Fruit fly (Drosophila melanogaster): ENCODE results near the gene CecC.

Gene CecC

dm6 chr3R:30245739-30246589 lies 29.7 kb downstream of the CecC start:
- TF ChIP-seq CG15710 (tag; optimal IDR thresholded peaks at IDR 0.05) (peak; percentile 7), CG10348 (GFP tag; IDR thresholded peaks at IDR 0.05) (no peak), CG8159 (tag; optimal IDR thresholded peaks at IDR 0.05) (peak; percentile 13), Ets98B (GFP tag; IDR thresholded peaks at IDR 0.05) (no peak), CG17806 (tag; optimal IDR thresholded peaks at IDR 0.05) (no peak)

DNA sequence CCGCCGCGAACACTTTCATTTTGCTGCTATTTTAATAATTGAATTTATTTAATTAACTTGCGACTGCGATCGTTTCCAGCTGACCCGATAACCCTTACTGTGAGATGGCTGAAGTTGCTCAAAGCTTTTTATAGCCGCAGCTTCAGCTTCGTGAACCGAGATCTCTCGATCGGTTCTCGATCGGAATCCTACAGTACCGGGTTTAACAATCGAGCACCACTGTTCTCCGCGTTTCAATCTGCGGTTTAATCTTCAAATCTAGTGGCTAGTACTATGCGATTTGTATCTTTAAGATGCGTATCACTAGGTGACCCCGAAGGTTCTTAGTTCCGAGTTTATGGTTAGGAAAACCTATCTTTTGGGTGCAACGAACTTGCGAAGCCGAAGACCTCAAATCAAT lies 30.3 kb downstream of the CecC start, which contains the start of gene CG9733:
TSS of gene CG9733 (minus strand) at position 101 of the 400 bp plus-strand sequence.
- TF ChIP-seq gl (tag; optimal IDR thresholded peaks at IDR 0.05) (no peak), CG12605 (GFP tag; IDR thresholded peaks at IDR 0.05) (no peak), CG13204 (GFP tag; optimal IDR thresholded peaks at IDR 0.05) (no peak), CG34367 (tag; optimal IDR thresholded peaks at IDR 0.05) (no peak), D1 (tag; optimal IDR thresholded peaks at IDR 0.05) (no peak), fd96Ca (GFP tag; IDR thresholded peaks at IDR 0.05) (no peak), CG4496 (GFP tag; IDR thresholded peaks at IDR 0.05) (no peak), EcR (GFP tag; optimal IDR thresholded peaks at IDR 0.05) (no peak), CG8159 (tag; optimal IDR thresholded peaks at IDR 0.05) (no peak), CG32121 (GFP tag; IDR thresholded peaks at IDR 0.05) (no peak), Pif1A (GFP tag; optimal IDR thresholded peaks at IDR 0.05) (no peak), CG15710 (tag; optimal IDR thresholded peaks at IDR 0.05) (no peak), CG9948 (tag; optimal IDR thresholded peaks at IDR 0.05) (no peak), CG8301 (tag; optimal IDR thresholded peaks at IDR 0.05) (no peak), Ets98B (GFP tag; IDR thresholded peaks at IDR 0.05) (no peak), CG17806 (tag; optimal IDR thresholded peaks at IDR 0.05) (no peak), rn (GFP tag; IDR thresholded peaks at IDR 0.05) (no peak), Snoo (tag; optimal IDR thresholded peaks at IDR 0.05) (no peak), CG14655 (GFP tag; optimal IDR thresholded peaks at IDR 0.05) (no peak), CG10348 (GFP tag; IDR thresholded peaks at IDR 0.05) (no peak)

DNA sequence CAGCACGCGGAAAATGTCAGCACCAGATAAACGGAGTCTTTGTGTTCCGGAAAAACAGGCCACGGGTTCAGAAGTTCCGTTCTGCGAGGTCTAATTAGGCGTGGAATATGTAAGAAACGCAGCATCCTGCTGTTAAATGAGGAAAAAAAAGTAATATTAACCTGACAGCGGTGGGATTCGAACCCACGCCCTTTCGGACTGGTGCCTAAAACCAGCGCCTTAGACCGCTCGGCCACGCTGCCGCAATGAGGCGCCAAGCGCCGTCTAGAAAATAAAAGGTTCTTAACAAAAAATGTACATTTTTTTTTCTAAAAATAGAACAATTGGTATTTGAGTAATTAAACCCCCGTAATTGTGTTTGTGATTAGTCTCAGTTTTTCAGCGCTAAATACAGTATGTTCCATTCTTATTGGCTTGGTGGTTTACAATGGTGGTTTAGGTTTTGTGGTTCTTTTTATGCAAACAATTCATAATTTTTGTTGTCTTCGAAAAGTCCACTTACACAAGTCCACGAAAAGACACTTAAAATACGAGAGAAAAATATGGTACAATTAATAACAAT lies 31.6 kb downstream of the CecC start:
- TF ChIP-seq CG12605 (GFP tag; IDR thresholded peaks at IDR 0.05) (peak; percentile 58), CG4496 (GFP tag; IDR thresholded peaks at IDR 0.05) (peak; percentile 45; the same call in 1 of the 3 replicates), CG14655 (GFP tag; optimal IDR thresholded peaks at IDR 0.05) (no peak), CG15710 (tag; optimal IDR thresholded peaks at IDR 0.05) (no peak)

- TF ChIP-seq CG10348 (GFP tag; IDR thresholded peaks at IDR 0.05): no peak
- 0 out of 2 replicates have a peak, but pooled peaks have one; percentile 11 for TF ChIP-seq CG12605 (GFP tag; IDR thresholded peaks at IDR 0.05)
- TF ChIP-seq Ets98B (GFP tag; IDR thresholded peaks at IDR 0.05): peak; percentile 22; the same call in 1 of the 2 replicates
- no peak for TF ChIP-seq CG17806 (tag; optimal IDR thresholded peaks at IDR 0.05)
Measured at dm6 chr3R:30248565-30248964, 32.3 kb downstream of the CecC start.

- TF ChIP-seq Snoo (tag; optimal IDR thresholded peaks at IDR 0.05): no peak
- no peak for TF ChIP-seq Pif1B (GFP tag; optimal IDR thresholded peaks at IDR 0.05)
- no peak for TF ChIP-seq CG8301 (tag; optimal IDR thresholded peaks at IDR 0.05)
- no peak for TF ChIP-seq D1 (tag; optimal IDR thresholded peaks at IDR 0.05)
- no peak for TF ChIP-seq gl (tag; optimal IDR thresholded peaks at IDR 0.05)
- TF ChIP-seq CG32121 (GFP tag; IDR thresholded peaks at IDR 0.05): no peak
- TF ChIP-seq Ets98B (GFP tag; IDR thresholded peaks at IDR 0.05): no peak
- TF ChIP-seq CG13204 (GFP tag; optimal IDR thresholded peaks at IDR 0.05): no peak
- no peak for TF ChIP-seq CG8159 (tag; optimal IDR thresholded peaks at IDR 0.05)
- TF ChIP-seq fd96Ca (GFP tag; IDR thresholded peaks at IDR 0.05): no peak
- TF ChIP-seq CG12605 (GFP tag; IDR thresholded peaks at IDR 0.05): no peak
- TF ChIP-seq CG14655 (GFP tag; optimal IDR thresholded peaks at IDR 0.05): no peak
- no peak for TF ChIP-seq CG10348 (GFP tag; IDR thresholded peaks at IDR 0.05)
- TF ChIP-seq CG4496 (GFP tag; IDR thresholded peaks at IDR 0.05): no peak
- no peak for TF ChIP-seq CG15710 (tag; optimal IDR thresholded peaks at IDR 0.05)
- TF ChIP-seq CG17806 (tag; optimal IDR thresholded peaks at IDR 0.05): no peak
- TF ChIP-seq CG9948 (tag; optimal IDR thresholded peaks at IDR 0.05): no peak
Measured at dm6 chr3R:30249283-30249682, 33.0 kb downstream of the CecC start, which contains the start of gene CG34299. Gene CG34299, plus strand, starts transcription at chr3R:30249583.

DNA sequence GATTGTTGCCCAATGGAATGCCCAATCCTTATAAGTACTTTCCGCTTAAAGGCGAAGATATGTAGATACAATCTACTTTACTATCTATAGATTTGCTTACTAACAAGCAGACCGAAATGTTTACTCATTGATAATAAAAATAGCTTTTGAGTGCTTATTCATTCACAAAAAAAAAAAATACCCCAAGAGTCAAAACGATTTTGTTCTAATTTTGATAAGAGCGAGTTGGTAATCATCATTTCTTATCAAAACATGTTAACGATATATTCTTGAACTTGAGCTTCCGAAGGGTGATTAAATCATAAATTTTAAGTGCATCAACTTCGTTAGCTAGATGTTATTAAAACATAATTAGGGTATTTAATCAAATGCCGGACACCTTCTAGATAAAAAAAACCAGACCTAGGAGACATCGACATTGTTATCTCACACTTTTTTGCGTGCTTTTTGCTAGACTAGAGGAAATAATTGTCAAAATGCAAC lies 34.3 kb downstream of the CecC start, which contains the start of gene CG9682:
TSS of gene CG9682 (plus strand) at position 433 of the 483 bp plus-strand sequence.
- no peak for TF ChIP-seq CG13204 (GFP tag; optimal IDR thresholded peaks at IDR 0.05)
- no peak for TF ChIP-seq CG10348 (GFP tag; IDR thresholded peaks at IDR 0.05)
- no peak for TF ChIP-seq CG8301 (tag; optimal IDR thresholded peaks at IDR 0.05)
- no peak for TF ChIP-seq CG14655 (GFP tag; optimal IDR thresholded peaks at IDR 0.05)
- TF ChIP-seq rn (GFP tag; IDR thresholded peaks at IDR 0.05): no peak
- TF ChIP-seq gl (tag; optimal IDR thresholded peaks at IDR 0.05): no peak
- TF ChIP-seq Snoo (tag; optimal IDR thresholded peaks at IDR 0.05): no peak
- no peak for TF ChIP-seq Ets98B (GFP tag; IDR thresholded peaks at IDR 0.05)
- TF ChIP-seq CG17806 (tag; optimal IDR thresholded peaks at IDR 0.05): no peak
- TF ChIP-seq CG32121 (GFP tag; IDR thresholded peaks at IDR 0.05): no peak
- no peak for TF ChIP-seq CG4496 (GFP tag; IDR thresholded peaks at IDR 0.05)
- no peak for TF ChIP-seq CG15710 (tag; optimal IDR thresholded peaks at IDR 0.05)
